Worm (Caenorhabditis elegans) whole organism, L3 larva: ENCODE measurements around the gene C40C9.3.

Experiments
- R02D3.7 ChIP-seq: fragments of 150-350 bp; optimal IDR thresholded peaks from 2 replicates; lab custom pipeline; 2014; ENCODE audit warnings: missing biosample characterization, missing genetic modification characterization
- ZK546.5 ChIP-seq: sonication (generic microtip); optimal IDR thresholded peaks from 2 replicates; lab custom pipeline; 2017; ENCODE audit warnings: missing biosample characterization, missing genetic modification characterization
- aly-2 ChIP-seq: fragments of 150-350 bp; optimal IDR thresholded peaks from 2 replicates; lab custom pipeline; 2014; ENCODE audit warnings: missing biosample characterization, missing genetic modification characterization
- ceh-16 ChIP-seq: sonication (generic microtip); optimal IDR thresholded peaks from 2 replicates; lab custom pipeline; 2017; ENCODE audit warnings: missing biosample characterization, missing genetic modification characterization
- ceh-28 ChIP-seq: fragments of 150-350 bp; optimal IDR thresholded peaks from 2 replicates; lab custom pipeline; 2014; ENCODE audit warnings: missing biosample characterization, missing genetic modification reagents, missing genetic modification characterization
- ceh-82 ChIP-seq: fragments of 150-350 bp; optimal IDR thresholded peaks from 2 replicates; lab custom pipeline; 2014; ENCODE audit warnings: missing biosample characterization, missing genetic modification characterization
- ceh-9 ChIP-seq: sonication (generic microtip); optimal IDR thresholded peaks from 2 replicates; lab custom pipeline; 2018; ENCODE audit warnings: missing biosample characterization, missing genetic modification characterization
- daf-12 ChIP-seq: fragments of 150-350 bp; optimal IDR thresholded peaks from 2 replicates; lab custom pipeline; 2014; ENCODE audit warnings: missing biosample characterization, missing genetic modification reagents, missing genetic modification characterization
- egl-5 ChIP-seq: fragments of 150-350 bp; optimal IDR thresholded peaks from 2 replicates; lab custom pipeline; 2017; ENCODE audit warnings: missing biosample characterization, missing genetic modification reagents, missing genetic modification characterization, inconsistent platforms
- elt-2 ChIP-seq: sonication (generic microtip); optimal IDR thresholded peaks from 2 replicates; lab custom pipeline; 2016; ENCODE audit warnings: missing genetic modification reagents, mild to moderate bottlenecking, missing genetic modification characterization, missing compliant biosample characterization
- elt-3 ChIP-seq, 3 experiments: fragments of 150-350 bp in 1 of 3; sonication (generic microtip) in 2 of 3; optimal IDR thresholded peaks; 2 replicates in 2 of 3; 4 replicates in 1 of 3; lab custom pipeline; 2014 to 2017; ENCODE audit warnings: missing biosample characterization in 3 of 3, missing genetic modification characterization in 3 of 3
- eor-1 ChIP-seq, 2 experiments: fragments of 150-350 bp; optimal IDR thresholded peaks; 2 replicates each; lab custom pipeline; 2014 to 2018; ENCODE audit warnings: missing biosample characterization in 2 of 2, missing genetic modification characterization in 2 of 2
- fkh-2 ChIP-seq: fragments of 150-350 bp; optimal IDR thresholded peaks from 2 replicates; lab custom pipeline; 2014; ENCODE audit warnings: missing biosample characterization, missing genetic modification reagents, missing genetic modification characterization
- fos-1 ChIP-seq: fragments of 150-350 bp; optimal IDR thresholded peaks from 2 replicates; lab custom pipeline; 2014; ENCODE audit warnings: missing biosample characterization, missing genetic modification characterization
- hmg-11 ChIP-seq: sonication (generic microtip); optimal IDR thresholded peaks from 2 replicates; lab custom pipeline; 2016; ENCODE audit warnings: missing genetic modification characterization, missing compliant biosample characterization
- jun-1 ChIP-seq: fragments of 150-350 bp; optimal IDR thresholded peaks from 2 replicates; lab custom pipeline; 2014; ENCODE audit warnings: missing biosample characterization, missing genetic modification reagents, missing genetic modification characterization
- lin-39 ChIP-seq: fragments of 150-350 bp; optimal IDR thresholded peaks from 2 replicates; lab custom pipeline; 2018; ENCODE audit warnings: missing biosample characterization, missing genetic modification reagents, missing genetic modification characterization
- lsy-12 ChIP-seq: sonication (generic microtip); optimal IDR thresholded peaks from 2 replicates; lab custom pipeline; 2016; ENCODE audit warnings: mild to moderate bottlenecking, missing genetic modification characterization, missing compliant biosample characterization
- mdl-1 ChIP-seq: fragments of 150-350 bp; optimal IDR thresholded peaks from 2 replicates; lab custom pipeline; 2014; ENCODE audit warnings: missing biosample characterization, missing genetic modification characterization
- mml-1 ChIP-seq: fragments of 150-350 bp; sonication (generic microtip); optimal IDR thresholded peaks from 3 replicates; lab custom pipeline; 2014; ENCODE audit warnings: missing biosample characterization, missing genetic modification characterization
- nfya-1 ChIP-seq: sonication (generic microtip); optimal IDR thresholded peaks from 2 replicates; lab custom pipeline; 2017; ENCODE audit warnings: missing genetic modification characterization, mild to moderate bottlenecking, missing compliant biosample characterization, antibody characterized with exemption, moderate library complexity; ENCODE audit not compliant: insufficient read depth
- nhr-11 ChIP-seq: fragments of 150-350 bp; optimal IDR thresholded peaks from 2 replicates; lab custom pipeline; 2014; ENCODE audit warnings: missing biosample characterization, missing genetic modification characterization
- nhr-23 ChIP-seq: fragments of 150-350 bp; optimal IDR thresholded peaks from 2 replicates; lab custom pipeline; 2014; ENCODE audit warnings: missing biosample characterization, missing genetic modification reagents, missing genetic modification characterization
- nhr-28 ChIP-seq: fragments of 150-350 bp; optimal IDR thresholded peaks from 2 replicates; lab custom pipeline; 2014; ENCODE audit warnings: missing biosample characterization, missing genetic modification characterization
- nhr-43 ChIP-seq: sonication (generic microtip); optimal IDR thresholded peaks from 2 replicates; lab custom pipeline; 2016; ENCODE audit warnings: mild to moderate bottlenecking, missing genetic modification characterization, missing compliant biosample characterization; ENCODE audit not compliant: poor library complexity, severe bottlenecking
- nhr-67 ChIP-seq: fragments of 150-350 bp; optimal IDR thresholded peaks from 2 replicates; lab custom pipeline; 2014; ENCODE audit warnings: missing biosample characterization, missing genetic modification characterization
- nhr-76 ChIP-seq: fragments of 150-350 bp; sonication (generic microtip); optimal IDR thresholded peaks from 5 replicates; lab custom pipeline; 2014; ENCODE audit warnings: missing biosample characterization, missing genetic modification characterization
- nhr-77 ChIP-seq: fragments of 150-350 bp; optimal IDR thresholded peaks from 2 replicates; lab custom pipeline; 2014; ENCODE audit warnings: missing biosample characterization, missing genetic modification characterization
- pha-4 ChIP-seq: fragments of 150-350 bp; optimal IDR thresholded peaks from 2 replicates; lab custom pipeline; 2014; ENCODE audit warnings: missing biosample characterization, missing genetic modification reagents, missing genetic modification characterization
- pqm-1 ChIP-seq: fragments of 150-350 bp; optimal IDR thresholded peaks from 2 replicates; lab custom pipeline; 2017; ENCODE audit warnings: missing biosample characterization, missing genetic modification characterization, inconsistent platforms
- sea-2 ChIP-seq: fragments of 150-350 bp; sonication (generic microtip); optimal IDR thresholded peaks from 4 replicates; lab custom pipeline; 2014; ENCODE audit warnings: missing biosample characterization, missing genetic modification reagents, missing genetic modification characterization
- skn-1 ChIP-seq: fragments of 150-350 bp; optimal IDR thresholded peaks from 2 replicates; lab custom pipeline; 2014; ENCODE audit warnings: missing biosample characterization, missing genetic modification characterization
- snpc-4 ChIP-seq: fragments of 150-350 bp; optimal IDR thresholded peaks from 2 replicates; lab custom pipeline; 2014; ENCODE audit warnings: missing biosample characterization, missing genetic modification characterization
- tbx-2 ChIP-seq: sonication (generic microtip); optimal IDR thresholded peaks from 2 replicates; lab custom pipeline; 2016; ENCODE audit warnings: mild to moderate bottlenecking, missing genetic modification characterization, missing compliant biosample characterization
- unc-39 ChIP-seq: sonication (generic microtip); optimal IDR thresholded peaks from 4 replicates; lab custom pipeline; 2017; ENCODE audit warnings: missing biosample characterization, missing genetic modification characterization
- unc-62 ChIP-seq: fragments of 150-350 bp; sonication (generic microtip); optimal IDR thresholded peaks from 4 replicates; lab custom pipeline; 2014; ENCODE audit warnings: missing biosample characterization, missing genetic modification reagents, missing genetic modification characterization
- zag-1 ChIP-seq: fragments of 150-350 bp; optimal IDR thresholded peaks from 2 replicates; lab custom pipeline; 2014; ENCODE audit warnings: missing biosample characterization, missing genetic modification characterization
- ztf-11 ChIP-seq: fragments of 150-350 bp; optimal IDR thresholded peaks from 2 replicates; lab custom pipeline; 2014; ENCODE audit warnings: missing biosample characterization, missing genetic modification characterization
- ztf-4 ChIP-seq: fragments of 150-350 bp; optimal IDR thresholded peaks from 2 replicates; lab custom pipeline; 2014; ENCODE audit warnings: missing biosample characterization, missing genetic modification characterization

The C40C9.3 gene

DNA sequence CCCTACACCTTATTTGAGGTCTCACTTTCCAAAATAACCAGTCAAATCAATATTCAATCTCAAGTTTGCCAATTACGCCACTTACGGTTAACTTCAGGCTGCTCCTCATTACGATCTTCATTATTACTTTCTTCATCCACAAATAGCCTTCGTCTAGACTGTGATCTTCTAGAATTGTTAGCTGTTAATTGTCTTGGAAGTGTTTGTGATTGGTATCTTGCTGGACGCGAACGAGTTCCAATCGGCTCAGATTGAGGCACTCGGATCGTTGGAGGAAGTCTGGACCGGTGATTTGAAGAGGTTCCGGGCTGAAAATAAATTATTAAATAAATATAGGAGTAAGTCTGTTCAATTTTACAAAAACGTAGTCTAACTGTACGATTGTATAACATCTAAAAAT lies 19.5 kb downstream of the C40C9.3 start:
- TF ChIP-seq nhr-28 (tag; lab: Kevin White, UChicago) (no peak), ceh-16 (tag; lab: Kevin White, UChicago) (no peak)
- TF ChIP-seq, all 47 proteins: peak for 0

DNA sequence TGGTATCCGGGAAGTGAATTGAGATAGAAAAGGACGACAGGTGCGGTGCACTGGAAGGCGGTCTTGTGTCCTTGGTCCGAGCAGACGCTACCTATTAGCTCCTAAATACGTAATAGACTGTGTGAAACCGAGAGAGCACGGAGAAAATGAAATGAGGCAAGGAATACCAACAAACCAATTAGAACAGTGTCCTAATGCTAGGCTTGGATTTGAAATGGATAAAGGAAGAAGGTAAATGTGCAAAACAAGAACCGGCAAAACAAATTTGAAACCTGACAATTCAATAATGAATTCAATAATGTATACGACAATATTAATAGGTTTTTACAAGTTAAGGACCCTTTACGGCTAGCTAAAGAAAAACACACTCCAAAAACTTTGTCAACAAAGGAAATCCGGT lies 21.3 kb downstream of the C40C9.3 start, which contains the start of gene C04A11.2:
TSS of gene C04A11.2 (minus strand) at position 101 of the 400 bp plus-strand sequence.
- TF ChIP-seq nhr-76 (no peak), nhr-67 (tag; lab: Kevin White, UChicago) (no peak), elt-3 (tag; optimal IDR thresholded peaks at IDR 0.05; lab: Kevin White, UChicago) (no peak)

DNA sequence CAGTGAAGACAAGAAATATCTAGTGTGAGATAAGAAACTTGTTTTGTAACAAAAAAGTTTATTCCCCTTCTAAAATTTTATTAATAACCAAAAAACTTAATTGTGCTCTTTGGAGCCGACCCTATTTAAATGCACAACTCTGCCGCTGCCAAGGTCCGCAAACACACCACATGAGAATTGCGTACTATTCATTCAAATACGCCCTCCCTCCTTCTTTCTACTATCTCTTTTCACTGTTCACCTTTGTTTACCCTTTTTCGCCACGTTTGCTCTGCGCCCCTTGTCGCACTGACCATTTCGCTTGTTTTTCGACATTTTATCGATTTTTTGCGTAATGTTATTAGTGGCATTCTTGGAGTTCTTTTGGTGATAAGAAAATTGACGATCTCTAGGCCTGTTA lies 22.2 kb downstream of the C40C9.3 start:
- TF ChIP-seq nhr-67 (tag; lab: Kevin White, UChicago) = no peak
- TF ChIP-seq egl-5 (tag; lab: Kevin White, UChicago) = no peak
- peak; percentile 41 for TF ChIP-seq nfya-1 (tag; lab: Kevin White, UChicago)
- peak; percentile 4 for TF ChIP-seq hmg-11 (tag; lab: Kevin White, UChicago)
- TF ChIP-seq nhr-23 = no peak
- peak; percentile 43 for TF ChIP-seq pqm-1 (tag; lab: Kevin White, UChicago)
- TF ChIP-seq elt-2 (tag; lab: Kevin White, UChicago) = peak; percentile 71
- no peak for TF ChIP-seq nhr-43 (tag; lab: Kevin White, UChicago)
- TF ChIP-seq ceh-28 (tag; lab: Kevin White, UChicago) = peak; percentile 54
- TF ChIP-seq unc-62 = no peak
- TF ChIP-seq pha-4 = peak; percentile 96
- peak; percentile 12 for TF ChIP-seq jun-1

DNA sequence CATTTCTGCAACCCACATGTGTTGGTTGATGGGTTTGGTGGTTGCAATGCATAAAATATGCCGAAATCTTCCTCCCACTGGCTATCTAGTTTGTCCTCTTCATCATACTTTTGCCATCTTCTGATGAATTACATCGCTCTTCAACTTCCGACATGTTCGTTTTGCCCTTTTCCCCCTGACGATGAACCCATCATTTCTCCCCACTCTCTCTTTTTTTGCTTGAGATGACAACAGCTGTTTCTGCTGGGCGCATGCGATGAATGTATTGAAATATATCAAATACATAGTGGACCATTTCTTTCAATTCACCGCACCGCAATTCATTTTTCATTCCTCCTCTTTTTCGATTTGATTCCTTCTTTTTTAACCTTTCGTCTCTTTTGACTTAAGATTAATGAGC lies 23.6 kb downstream of the C40C9.3 start:
- peak; percentile 44 for TF ChIP-seq lin-39 (tag; lab: Kevin White, UChicago)
- no peak for TF ChIP-seq nfya-1 (tag; lab: Kevin White, UChicago)
- TF ChIP-seq, all 47 proteins: peak for 1

DNA sequence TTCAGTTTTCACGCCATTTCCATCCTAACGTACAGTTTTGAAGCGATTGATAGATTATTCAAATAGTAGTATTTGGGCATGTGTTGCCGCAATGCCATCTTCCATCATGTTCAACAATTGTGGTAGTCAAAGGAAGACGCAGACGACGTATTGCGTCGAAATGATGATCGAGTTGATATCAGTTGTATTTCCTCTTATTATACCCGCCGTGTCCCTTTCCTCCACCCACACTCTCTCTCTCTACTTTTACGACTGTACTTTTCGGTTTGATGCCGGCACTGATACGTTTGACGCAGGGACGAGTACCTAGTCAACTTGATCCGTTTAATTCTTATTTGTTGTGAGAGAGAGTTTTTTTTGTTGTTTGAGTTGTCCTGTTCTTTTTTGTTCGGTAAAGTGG lies 25.2 kb downstream of the C40C9.3 start:
- peak; percentile 1 for TF ChIP-seq snpc-4
- no peak for TF ChIP-seq unc-39
- no peak for TF ChIP-seq daf-12 (tag; lab: Kevin White, UChicago)
- TF ChIP-seq nhr-67 (tag; lab: Kevin White, UChicago) = no peak
- TF ChIP-seq aly-2 (tag; lab: Kevin White, UChicago) = no peak
- TF ChIP-seq nhr-11 (tag; lab: Kevin White, UChicago) = no peak
- TF ChIP-seq pqm-1 (tag; lab: Kevin White, UChicago) = peak; percentile 56
- no peak for TF ChIP-seq lsy-12
- TF ChIP-seq ztf-11 (tag; lab: Kevin White, UChicago) = no peak
- TF ChIP-seq nfya-1 (tag; lab: Kevin White, UChicago) = no peak
- no peak for TF ChIP-seq nhr-23
- TF ChIP-seq pha-4 = peak; percentile 24
- TF ChIP-seq jun-1 = no peak
- TF ChIP-seq sea-2 (GFP tag; lab: Kevin White, UChicago) = no peak
- no peak for TF ChIP-seq nhr-77 (tag; lab: Kevin White, UChicago)
- no peak for TF ChIP-seq tbx-2
- no peak for TF ChIP-seq ztf-4 (tag; lab: Kevin White, UChicago)
- no peak for TF ChIP-seq ZK546.5
- TF ChIP-seq nhr-28 (tag; lab: Kevin White, UChicago) = no peak
- TF ChIP-seq fkh-2 = no peak
- no peak for TF ChIP-seq ceh-9 (tag; lab: Kevin White, UChicago)
- no peak for TF ChIP-seq zag-1 (tag; lab: Kevin White, UChicago)
- no peak for TF ChIP-seq ceh-82 (tag; lab: Kevin White, UChicago)
- TF ChIP-seq nhr-76 = no peak
- no peak for TF ChIP-seq eor-1 (tag; optimal IDR thresholded peaks at IDR 0.05; lab: Kevin White, UChicago)
- no peak for TF ChIP-seq mdl-1 (tag; lab: Kevin White, UChicago)
- TF ChIP-seq skn-1 (tag; lab: Kevin White, UChicago) = no peak
- no peak for TF ChIP-seq mml-1
- no peak for TF ChIP-seq R02D3.7 (tag; lab: Kevin White, UChicago)
- TF ChIP-seq elt-2 (tag; lab: Kevin White, UChicago) = peak; percentile 73
- TF ChIP-seq fos-1 = no peak
- TF ChIP-seq nhr-43 (tag; lab: Kevin White, UChicago) = no peak
